Worm (Caenorhabditis elegans) whole organism, early embryonic: ENCODE measurements around the gene F28G4.4.

ENCODE experiments used
- B0310.2 ChIP-seq: sonication (generic microtip); optimal IDR thresholded peaks from 2 replicates; lab custom pipeline; 2016; ENCODE audit warnings: mild to moderate bottlenecking, missing genetic modification characterization, missing compliant biosample characterization
- ama-1 ChIP-seq: fragments of 150-350 bp; optimal IDR thresholded peaks from 2 replicates; lab custom pipeline; 2014
- hmg-4 ChIP-seq: fragments of 200-800 bp; sonication (Bioruptor generic); optimal IDR thresholded peaks from 2 replicates; lab custom pipeline; 2018; ENCODE audit warnings: mild to moderate bottlenecking, missing genetic modification characterization, missing compliant biosample characterization

DNA sequence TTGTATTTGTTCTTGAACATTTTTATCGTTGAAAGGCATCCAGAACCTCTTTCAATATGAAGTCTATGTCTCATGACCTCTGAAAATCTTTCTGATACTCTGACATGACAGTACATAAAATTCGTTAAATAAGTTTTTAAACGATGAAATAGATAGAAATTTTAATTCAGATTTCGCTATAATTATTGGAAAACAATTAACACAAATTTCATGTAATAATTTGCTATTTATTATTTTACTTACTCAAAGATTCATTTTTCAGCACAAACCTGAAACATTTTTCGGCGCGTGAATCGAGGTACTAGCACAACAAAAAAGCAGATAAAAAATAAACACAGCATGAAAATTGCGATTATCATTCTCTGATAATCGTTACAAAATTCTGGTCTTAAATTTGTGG, 19.2 kb downstream of the F28G4.4 start, which contains the start of gene T13F3.4:
- TF ChIP-seq hmg-4 (GFP tag; lab: Kevin White, UChicago) (no peak), ama-1 (lab: Kevin White, UChicago) (no peak), B0310.2 (tag; lab: Kevin White, UChicago) (no peak)
